Fruit fly (Drosophila melanogaster): ENCODE data around the gene CG8534.

The CG8534 gene

dm6 chr3R:9851653-9852052 lies 39.1 kb downstream of the CG8534 start (continued):
- no peak for TF ChIP-seq onecut (GFP tag; IDR thresholded peaks at IDR 0.05)
- no peak for TF ChIP-seq knrl (GFP tag; IDR thresholded peaks at IDR 0.05; ENCODE audit: partially characterized antibody)
- no peak for TF ChIP-seq CG8924 (tag; optimal IDR thresholded peaks at IDR 0.05)
- TF ChIP-seq Opbp (GFP tag; IDR thresholded peaks at IDR 0.05; ENCODE audit: partially characterized antibody): no peak
- TF ChIP-seq CG9727 (GFP tag; optimal IDR thresholded peaks at IDR 0.05): no peak
- TF ChIP-seq D19B (GFP tag; optimal IDR thresholded peaks at IDR 0.05): peak; percentile 25
- peak in 1 of 2 experiments; percentile 20 for TF ChIP-seq Hr51 (GFP tag; optimal IDR thresholded peaks at IDR 0.05)
- no peak for TF ChIP-seq kay (GFP tag; optimal IDR thresholded peaks at IDR 0.05)
- no peak for TF ChIP-seq CG9817 (tag; optimal IDR thresholded peaks at IDR 0.05)
- no peak for TF ChIP-seq CG17361 (GFP tag; IDR thresholded peaks at IDR 0.05)
- no peak for TF ChIP-seq CG1024 (GFP tag; IDR thresholded peaks at IDR 0.05)
- TF ChIP-seq CG7271 (tag; optimal IDR thresholded peaks at IDR 0.05): no peak
- TF ChIP-seq fru (optimal IDR thresholded peaks at IDR 0.05): no peak
- no peak for TF ChIP-seq odd (GFP tag; optimal IDR thresholded peaks at IDR 0.05)
- TF ChIP-seq CG30431 (GFP tag; optimal IDR thresholded peaks at IDR 0.05): no peak
- no peak for TF ChIP-seq CG8765 (GFP tag; IDR thresholded peaks at IDR 0.05)
- TF ChIP-seq YL-1 (GFP tag; optimal IDR thresholded peaks at IDR 0.05): no peak
- TF ChIP-seq CG15073 (GFP tag; optimal IDR thresholded peaks at IDR 0.05): no peak
- no peak for TF ChIP-seq CG10959 (GFP tag; IDR thresholded peaks at IDR 0.05)
- no peak for TF ChIP-seq Dip2 (GFP tag; IDR thresholded peaks at IDR 0.05)
- TF ChIP-seq CG7372 (GFP tag; IDR thresholded peaks at IDR 0.05): no peak
- TF ChIP-seq CG18599 (GFP tag; optimal IDR thresholded peaks at IDR 0.05): peak; percentile 21
- TF ChIP-seq E2f1 (GFP tag; IDR thresholded peaks at IDR 0.05): no peak
- no peak for TF ChIP-seq sob (GFP tag; IDR thresholded peaks at IDR 0.05)
- no peak for TF ChIP-seq slp2 (GFP tag; optimal IDR thresholded peaks at IDR 0.05)
- no peak for TF ChIP-seq hkb (optimal IDR thresholded peaks at IDR 0.05)
- no peak for TF ChIP-seq hkb (GFP tag; IDR thresholded peaks at IDR 0.05)
- peak; percentile 0 for TF ChIP-seq CG3281 (GFP tag; optimal IDR thresholded peaks at IDR 0.05)
- no peak for TF ChIP-seq toy (GFP tag; IDR thresholded peaks at IDR 0.05)
- no peak for TF ChIP-seq Mrtf (GFP tag; IDR thresholded peaks at IDR 0.05)
- TF ChIP-seq Chrac-16 (GFP tag; optimal IDR thresholded peaks at IDR 0.05): no peak
- TF ChIP-seq corto (GFP tag; optimal IDR thresholded peaks at IDR 0.05): no peak
- TF ChIP-seq CG3726 (GFP tag; IDR thresholded peaks at IDR 0.05): no peak
- peak; percentile 8 for TF ChIP-seq Fer1 (GFP tag; optimal IDR thresholded peaks at IDR 0.05)
- no peak for TF ChIP-seq Ptx1 (GFP tag; IDR thresholded peaks at IDR 0.05)
- TF ChIP-seq Antp (GFP tag; optimal IDR thresholded peaks at IDR 0.05): no peak
- no peak for TF ChIP-seq CG1233 (GFP tag; optimal IDR thresholded peaks at IDR 0.05)
- TF ChIP-seq lab (GFP tag; optimal IDR thresholded peaks at IDR 0.05): peak; percentile 58
- no peak for TF ChIP-seq HLHmδ (GFP tag; optimal IDR thresholded peaks at IDR 0.05)
- TF ChIP-seq CG15696 (tag; optimal IDR thresholded peaks at IDR 0.05): no peak
- no peak for TF ChIP-seq NfI (GFP tag; optimal IDR thresholded peaks at IDR 0.05)
- TF ChIP-seq CG32532 (GFP tag; IDR thresholded peaks at IDR 0.05): peak; percentile 6; the same call in 1 of the 2 replicates
- TF ChIP-seq ttk (GFP tag; IDR thresholded peaks at IDR 0.05): no peak
- TF ChIP-seq Kr (GFP tag; optimal IDR thresholded peaks at IDR 0.05): no peak
- TF ChIP-seq CG11695 (GFP tag; IDR thresholded peaks at IDR 0.05): no peak
- TF ChIP-seq bowl (GFP tag; IDR thresholded peaks at IDR 0.05): no peak
- TF ChIP-seq gem (tag; optimal IDR thresholded peaks at IDR 0.05): no peak
- TF ChIP-seq ash1 (GFP tag; optimal IDR thresholded peaks at IDR 0.05): no peak
- peak; percentile 70 for TF ChIP-seq crol (GFP tag; IDR thresholded peaks at IDR 0.05)
- TF ChIP-seq CG2678 (tag; optimal IDR thresholded peaks at IDR 0.05): peak; percentile 15

Data from whole organism, embryonic.